Worm (Caenorhabditis elegans) whole organism, late embryonic: Measurements from ENCODE around the gene ZK185.4.
A peak's percentile ranks its signal among the peaks of the same experiment; 100 is the strongest.

ENCODE experiments used
- ceh-18 ChIP-seq: sonication (generic microtip); optimal IDR thresholded peaks from 2 replicates; lab custom pipeline; 2016; ENCODE audit warnings: missing genetic modification characterization, missing compliant biosample characterization
- hlh-8 ChIP-seq: sonication (generic microtip); optimal IDR thresholded peaks from 2 replicates; lab custom pipeline; 2016; ENCODE audit warnings: missing genotype, missing genetic modification characterization, missing compliant biosample characterization
- pat-9 ChIP-seq: fragments of 200-800 bp; sonication (Bioruptor generic); optimal IDR thresholded peaks from 2 replicates; lab custom pipeline; 2018; ENCODE audit warnings: mild to moderate bottlenecking, missing genetic modification characterization, moderate library complexity, missing compliant biosample characterization
- tbx-7 ChIP-seq: sonication (generic microtip); optimal IDR thresholded peaks from 2 replicates; lab custom pipeline; 2016; ENCODE audit warnings: missing genotype, missing genetic modification characterization, missing compliant biosample characterization
- unc-55 ChIP-seq: sonication (generic microtip); optimal IDR thresholded peaks from 2 replicates; lab custom pipeline; 2017; ENCODE audit warnings: missing biosample characterization, missing genetic modification reagents, missing genetic modification characterization
- unc-86 ChIP-seq: sonication (generic microtip); optimal IDR thresholded peaks from 2 replicates; lab custom pipeline; 2016; ENCODE audit warnings: missing genetic modification characterization, missing compliant biosample characterization
- zip-5 ChIP-seq: sonication (generic microtip); optimal IDR thresholded peaks from 2 replicates; lab custom pipeline; 2016; ENCODE audit warnings: missing genetic modification characterization, missing compliant biosample characterization

ce11 chrIV:4506637-4507036 lies 26.3 kb downstream of the ZK185.4 start, which contains the start of gene gbb-2:
- no peak for TF ChIP-seq zip-5 (tag; lab: Kevin White, UChicago)
- no peak for TF ChIP-seq hlh-8 (tag; lab: Kevin White, UChicago)
- TF ChIP-seq ceh-18 (tag; lab: Kevin White, UChicago): peak; percentile 52
- TF ChIP-seq unc-86 (tag; lab: Kevin White, UChicago): no peak
- TF ChIP-seq pat-9: no peak
- TF ChIP-seq unc-55 (GFP tag; lab: Kevin White, UChicago): no peak
- TF ChIP-seq tbx-7 (tag; lab: Kevin White, UChicago): no peak
